Worm (Caenorhabditis elegans) whole organism, L4 larva: ENCODE data around the gene C17F4.2.
"Not testable (repeated sequence)": the region's sequence is repeated elsewhere in the genome, so short reads cannot be mapped to it uniquely, and the experiment has no call there.

Source experiments
- D1046.2 ChIP-seq: fragments of 200-800 bp; sonication (Bioruptor generic); IDR thresholded peaks from 2 replicates; pipeline ENCODE4 v1.3.6; 2022; ENCODE audit warnings: missing genetic modification characterization, missing compliant biosample characterization
- F10B5.3 ChIP-seq: sonication (generic microtip); optimal IDR thresholded peaks from 2 replicates; lab custom pipeline; 2016; ENCODE audit warnings: mild to moderate bottlenecking, missing genetic modification characterization, missing compliant biosample characterization
- F37D6.2 ChIP-seq: sonication (generic microtip); optimal IDR thresholded peaks from 2 replicates; lab custom pipeline; 2016; ENCODE audit warnings: mild to moderate bottlenecking, missing genetic modification characterization, missing compliant biosample characterization
- T20F7.1 ChIP-seq: fragments of 200-800 bp; sonication (Bioruptor generic); optimal IDR thresholded peaks from 2 replicates; lab custom pipeline; 2018; ENCODE audit warnings: mild to moderate bottlenecking, missing genetic modification characterization, missing compliant biosample characterization
- T26A8.4 ChIP-seq: fragments of 200-800 bp; sonication (Bioruptor generic); IDR thresholded peaks from 2 replicates; pipeline ENCODE4 v1.3.6; 2022; ENCODE audit warnings: missing genetic modification characterization, missing compliant biosample characterization
- Y105C5A.15 ChIP-seq: fragments of 200-800 bp; sonication (Bioruptor generic); IDR thresholded peaks from 2 replicates; pipeline ENCODE4 v1.3.6; 2022; ENCODE audit warnings: missing genetic modification characterization, missing compliant biosample characterization
- aha-1 ChIP-seq: fragments of 150-350 bp; peaks from one replicate; lab custom pipeline; 2014; ENCODE audit warnings: missing biosample characterization, missing genetic modification characterization
- ceh-28 ChIP-seq: fragments of 150-350 bp; optimal IDR thresholded peaks from 2 replicates; lab custom pipeline; 2014; ENCODE audit warnings: missing biosample characterization, missing genetic modification reagents, missing genetic modification characterization
- daf-16 ChIP-seq, 3 experiments: sonication (generic microtip); optimal IDR thresholded peaks; 2 replicates each; lab custom pipeline; 2016 to 2017; ENCODE audit warnings: missing genetic modification characterization in 3 of 3, missing genetic modification reagents in 3 of 3, mild to moderate bottlenecking in 2 of 3, missing compliant biosample characterization in 2 of 3, missing biosample characterization in 1 of 3, moderate library complexity in 1 of 3
- dmd-6 ChIP-seq: fragments of 200-800 bp; sonication (Bioruptor generic); IDR thresholded peaks from 2 replicates; pipeline ENCODE4 v1.3.6; 2022; ENCODE audit warnings: missing genetic modification reagents, missing genetic modification characterization, missing compliant biosample characterization
- dmd-8 ChIP-seq: fragments of 200-800 bp; sonication (Bioruptor generic); IDR thresholded peaks from 2 replicates; pipeline ENCODE4 v1.3.6; 2022; ENCODE audit warnings: missing genetic modification characterization, missing compliant biosample characterization
- dve-1 ChIP-seq: sonication (generic microtip); optimal IDR thresholded peaks from 2 replicates; lab custom pipeline; 2017; ENCODE audit warnings: antibody characterized with exemption, mild to moderate bottlenecking, missing genetic modification characterization, missing compliant biosample characterization; ENCODE audit not compliant: insufficient read depth
- egl-43 ChIP-seq: fragments of 200-800 bp; sonication (Bioruptor generic); IDR thresholded peaks from 2 replicates; pipeline ENCODE4 v1.3.6; 2022; ENCODE audit warnings: missing genetic modification reagents, missing genetic modification characterization, missing compliant biosample characterization
- fkh-10 ChIP-seq: fragments of 150-350 bp; optimal IDR thresholded peaks from 2 replicates; lab custom pipeline; 2014; ENCODE audit warnings: missing biosample characterization, missing genetic modification reagents, missing genetic modification characterization
- fos-1 ChIP-seq: fragments of 150-350 bp; optimal IDR thresholded peaks from 2 replicates; lab custom pipeline; 2014; ENCODE audit warnings: missing biosample characterization, missing genetic modification characterization
- hif-1 ChIP-seq, 2 experiments: sonication (generic microtip); optimal IDR thresholded peaks; 2 replicates each; lab custom pipeline; 2016 to 2017; ENCODE audit warnings: missing compliant biosample characterization in 2 of 2, missing genetic modification characterization in 2 of 2, missing genetic modification reagents in 2 of 2, missing genotype in 2 of 2, mild to moderate bottlenecking in 1 of 2
- lin-29 ChIP-seq: fragments of 200-800 bp; sonication (Bioruptor generic); IDR thresholded peaks from 2 replicates; pipeline ENCODE4 v1.3.6; 2022; ENCODE audit warnings: missing genetic modification reagents, missing genetic modification characterization, missing compliant biosample characterization
- lin-39 ChIP-seq: fragments of 150-350 bp; optimal IDR thresholded peaks from 2 replicates; lab custom pipeline; 2014; ENCODE audit warnings: missing biosample characterization, missing genetic modification reagents, missing genetic modification characterization
- lir-3 ChIP-seq: sonication (generic microtip); optimal IDR thresholded peaks from 2 replicates; lab custom pipeline; 2016; ENCODE audit warnings: mild to moderate bottlenecking, missing genetic modification characterization, missing compliant biosample characterization
- mdt-29 ChIP-seq: fragments of 200-800 bp; sonication (Bioruptor generic); IDR thresholded peaks from 2 replicates; pipeline ENCODE4 v1.3.6; 2022; ENCODE audit warnings: missing genetic modification reagents, missing genetic modification characterization, missing compliant biosample characterization
- mxl-2 ChIP-seq: fragments of 200-800 bp; sonication (Bioruptor generic); conservative IDR thresholded peaks from 2 replicates; pipeline ENCODE4 v1.3.6; 2022; ENCODE audit warnings: missing genetic modification reagents, missing genetic modification characterization, missing compliant biosample characterization
- nhr-102 ChIP-seq: sonication (generic microtip); optimal IDR thresholded peaks from 2 replicates; lab custom pipeline; 2016; ENCODE audit warnings: mild to moderate bottlenecking, missing genetic modification characterization, moderate library complexity, missing compliant biosample characterization
- nhr-42 ChIP-seq: fragments of 200-800 bp; sonication (Bioruptor generic); IDR thresholded peaks from 2 replicates; pipeline ENCODE4 v1.3.6; 2022; ENCODE audit warnings: missing genetic modification characterization, missing compliant biosample characterization
- nhr-48 ChIP-seq: sonication (generic microtip); optimal IDR thresholded peaks from 2 replicates; lab custom pipeline; 2016; ENCODE audit warnings: mild to moderate bottlenecking, missing genetic modification characterization, missing compliant biosample characterization
- pqm-1 ChIP-seq: sonication (generic microtip); optimal IDR thresholded peaks from 2 replicates; lab custom pipeline; 2017; ENCODE audit warnings: missing biosample characterization, missing genetic modification characterization
- rbr-2 ChIP-seq: sonication (generic microtip); optimal IDR thresholded peaks from 2 replicates; lab custom pipeline; 2016; ENCODE audit warnings: missing genotype, missing genetic modification characterization, missing compliant biosample characterization
- saeg-2 ChIP-seq: fragments of 200-800 bp; sonication (Bioruptor generic); IDR thresholded peaks from 2 replicates; pipeline ENCODE4 v1.3.6; 2022; ENCODE audit warnings: missing genetic modification reagents, missing genetic modification characterization, missing compliant biosample characterization
- set-16 ChIP-seq: fragments of 200-800 bp; sonication (Bioruptor generic); IDR thresholded peaks from 2 replicates; pipeline ENCODE4 v1.3.6; 2022; ENCODE audit warnings: missing genetic modification reagents, missing genetic modification characterization, missing compliant biosample characterization
- unc-62 ChIP-seq, 3 experiments: fragments of 150-350 bp in 1 of 3; sonication (generic microtip); optimal IDR thresholded peaks in 2 of 3; peaks in 1 of 3; 1 replicate in 1 of 3; 2 replicates in 2 of 3; lab custom pipeline; 2014 to 2017; ENCODE audit warnings: missing biosample characterization in 3 of 3, missing genetic modification characterization in 3 of 3, missing genetic modification reagents in 3 of 3, missing genotype in 1 of 3
- zfp-2 ChIP-seq: sonication (generic microtip); optimal IDR thresholded peaks from 2 replicates; lab custom pipeline; 2016; ENCODE audit warnings: mild to moderate bottlenecking, missing genetic modification characterization, missing compliant biosample characterization
- zfp-3 ChIP-seq: fragments of 200-800 bp; sonication (Bioruptor generic); conservative IDR thresholded peaks from 2 replicates; pipeline ENCODE4 v1.3.6; 2022; ENCODE audit warnings: missing genetic modification reagents, missing genetic modification characterization, missing compliant biosample characterization
- zip-2 ChIP-seq: fragments of 150-350 bp; optimal IDR thresholded peaks from 2 replicates; lab custom pipeline; 2014; ENCODE audit warnings: missing biosample characterization, missing genetic modification characterization

C17F4.2 gene

DNA sequence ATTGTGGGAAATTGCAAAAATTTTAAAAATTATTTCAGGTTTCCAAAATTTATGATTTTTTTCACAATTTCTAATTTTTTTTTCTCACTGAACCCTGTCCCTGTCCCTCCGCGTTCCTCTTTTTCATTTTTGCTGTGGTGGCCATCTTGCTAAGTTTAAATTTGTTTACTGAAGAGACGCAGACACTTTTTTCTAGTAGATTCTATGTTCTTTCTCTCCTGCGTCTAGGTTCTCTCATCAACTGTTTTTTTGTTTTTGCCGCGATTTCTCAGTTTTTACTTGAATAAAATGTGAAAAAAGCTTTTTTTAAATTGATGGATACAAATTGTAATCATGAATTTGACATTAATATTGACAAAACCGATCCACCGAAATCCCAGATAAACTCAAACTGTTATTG lies 39.2 kb upstream of the C17F4.2 start, which contains the start of gene ZC239.6 (continued):
- TF ChIP-seq mdt-29 (GFP tag; lab: Robert Waterston, UW) (no peak), rbr-2 (tag; lab: Kevin White, UChicago) (peak; percentile 32), T26A8.4 (no peak), daf-16 (GFP tag; optimal IDR thresholded peaks at IDR 0.05; lab: Kevin White, UChicago) (peak in 1 of 2 experiments; percentile 68), daf-16 (tag; optimal IDR thresholded peaks at IDR 0.05; lab: Kevin White, UChicago) (no peak), zip-2 (no peak), F37D6.2 (tag; lab: Kevin White, UChicago) (no peak)

DNA sequence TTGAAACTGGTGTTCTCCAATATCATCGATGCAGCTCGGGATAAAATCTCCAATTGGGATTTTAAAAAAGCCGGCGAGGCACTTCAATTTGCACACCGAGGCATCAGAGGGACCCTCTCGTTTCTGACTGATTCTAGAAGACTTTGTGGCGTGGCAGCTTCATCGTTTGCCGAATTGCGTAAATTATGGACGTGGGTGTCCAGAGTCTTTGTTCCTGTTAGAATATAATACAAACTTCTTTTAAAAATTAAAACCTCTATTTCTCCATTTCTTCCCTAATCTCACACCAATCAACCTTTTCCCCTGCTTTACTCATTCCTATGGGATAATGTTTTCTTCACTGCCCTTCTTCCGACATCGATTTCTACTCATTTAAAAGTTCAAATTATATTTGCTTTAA lies 38.1 kb upstream of the C17F4.2 start, which contains the start of gene ZC239.5:
TSS of gene ZC239.5 (plus strand) at position 301 of the 400 bp plus-strand sequence.
- TF ChIP-seq lir-3 (tag; lab: Kevin White, UChicago) (no peak), fkh-10 (GFP tag; lab: Kevin White, UChicago) (no peak), unc-62 (GFP tag; optimal IDR thresholded peaks at IDR 0.05 in 1 of 2; lab: Kevin White, UChicago) (peak in 1 of 2 experiments; percentile 56), unc-62 (tag; optimal IDR thresholded peaks at IDR 0.05; lab: Kevin White, UChicago) (no peak), mdt-29 (GFP tag; lab: Robert Waterston, UW) (no peak), D1046.2 (0 out of 2 replicates have a peak, but pooled peaks have one; percentile 12)
- TF ChIP-seq, all 104 proteins: peak for 2

DNA sequence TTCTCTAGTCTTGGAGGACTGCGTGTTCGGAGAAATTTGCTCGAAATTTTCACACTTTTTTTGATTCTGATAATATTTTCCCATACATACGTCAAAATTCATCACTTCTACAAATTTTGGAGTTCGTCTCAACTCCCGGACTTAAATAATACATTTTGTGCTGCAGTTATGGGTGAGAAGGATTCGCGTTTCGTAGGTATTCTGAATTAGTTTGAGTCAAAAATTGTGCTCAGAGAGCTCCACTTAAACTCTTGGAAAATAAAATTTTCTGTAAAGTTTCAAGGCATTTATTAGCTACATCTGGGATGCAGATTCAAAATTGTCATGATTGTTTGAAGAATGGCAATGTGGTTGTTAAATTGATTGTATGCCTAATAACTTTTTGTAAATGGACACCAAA lies 34.6 kb upstream of the C17F4.2 start, which contains the start of gene ZC239.4:
TSS of gene ZC239.4 (plus strand) at position 301 of the 400 bp plus-strand sequence.
- TF ChIP-seq lin-29 (no peak), nhr-102 (tag; lab: Kevin White, UChicago) (no peak), dmd-8 (GFP tag; lab: Robert Waterston, UW) (no peak)

DNA sequence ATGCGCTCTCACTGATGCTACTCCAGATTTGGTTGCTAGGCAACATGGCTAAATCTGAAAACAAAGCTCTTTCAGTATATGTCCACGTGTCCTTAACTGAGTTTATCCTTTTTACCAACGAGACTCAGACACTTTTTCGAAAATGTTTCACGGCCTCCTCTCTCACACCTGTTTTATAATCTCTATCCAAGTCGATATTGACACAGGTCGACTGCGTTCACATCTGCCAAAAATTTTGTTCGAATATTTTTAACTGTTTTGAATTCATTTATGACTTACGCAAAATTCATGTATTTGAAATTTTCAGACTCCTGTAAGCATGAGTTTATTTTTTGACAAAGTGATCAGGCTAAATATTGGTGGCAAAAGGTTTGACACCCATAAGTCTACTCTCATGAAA lies 32.7 kb upstream of the C17F4.2 start, which contains the start of gene ZC239.3:
TSS of gene ZC239.3 (plus strand) at position 301 of the 400 bp plus-strand sequence.
- TF ChIP-seq nhr-48 (tag; lab: Kevin White, UChicago); nhr-42 (GFP tag; lab: Robert Waterston, UW); F10B5.3 (tag; lab: Kevin White, UChicago): not testable (repeated sequence)

DNA sequence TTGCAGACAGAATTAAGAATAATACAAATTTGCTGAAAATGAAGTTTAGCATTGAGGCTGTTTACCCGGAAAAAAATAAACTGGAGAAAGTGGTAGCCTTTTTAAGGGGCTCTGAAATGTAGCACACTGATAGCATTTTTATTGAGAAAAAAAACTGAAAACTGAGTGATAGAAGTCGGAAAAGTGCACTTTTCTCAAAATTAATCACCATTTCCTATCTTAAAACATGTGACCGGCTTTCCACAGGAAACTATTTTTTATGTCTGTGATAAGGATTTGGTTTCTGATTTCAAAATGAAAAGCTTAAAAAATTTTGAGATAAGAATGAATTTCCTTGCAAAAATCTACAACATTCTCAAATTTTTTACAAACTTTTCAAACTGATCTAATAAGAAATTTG lies 27.7 kb upstream of the C17F4.2 start, which contains the start of gene ZC239.22:
TSS of gene ZC239.22 (minus strand) at position 101 of the 400 bp plus-strand sequence.
- TF ChIP-seq fos-1 (tag; lab: Kevin White, UChicago), result no peak
- TF ChIP-seq aha-1, result peak; percentile 21

DNA sequence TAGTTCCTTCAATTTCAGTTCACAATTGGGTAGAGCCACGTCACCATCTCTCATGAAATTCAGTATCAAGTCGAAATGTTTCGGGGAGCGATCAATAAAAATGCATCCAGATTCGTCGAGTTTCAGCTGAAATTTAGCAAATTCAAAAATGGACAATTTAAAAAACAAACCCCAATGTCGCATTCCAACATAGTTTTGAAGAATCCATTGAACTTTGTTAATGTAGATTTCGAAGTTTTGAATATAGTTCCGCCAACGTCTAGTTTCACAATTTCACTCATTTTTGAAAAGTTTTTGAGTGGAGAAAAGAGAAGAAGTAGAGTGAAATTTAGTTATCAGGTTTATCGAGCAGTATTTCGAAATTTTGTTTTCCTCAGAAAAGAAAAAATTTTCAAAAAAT lies 26.7 kb upstream of the C17F4.2 start, which contains the start of gene ZC239.14:
TSS of gene ZC239.14 (minus strand) at position 305 of the 400 bp plus-strand sequence.
- TF ChIP-seq aha-1, result peak; percentile 91
- no peak for TF ChIP-seq set-16 (GFP tag; lab: Robert Waterston, UW)

DNA sequence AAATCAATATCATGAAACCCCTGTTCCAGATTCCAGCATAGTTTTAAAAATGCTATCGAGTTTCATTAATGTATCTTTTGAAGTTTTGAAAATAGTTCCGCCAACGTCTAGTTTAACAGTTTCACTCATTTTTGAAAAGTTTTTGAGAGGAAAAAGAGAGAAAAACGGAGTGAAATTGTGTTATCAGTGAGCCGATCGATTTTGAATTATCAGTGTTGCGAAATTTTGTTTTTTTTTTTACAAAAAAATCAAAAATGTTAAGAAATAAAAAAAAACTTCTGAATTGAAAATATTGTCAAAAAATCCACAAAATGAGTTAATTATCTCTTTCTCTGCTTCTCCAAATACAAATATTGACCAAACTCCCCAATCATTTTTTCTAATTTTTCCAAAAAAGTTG lies 25.8 kb upstream of the C17F4.2 start, which contains the start of gene ZC239.13:
TSS of gene ZC239.13 (minus strand) at position 154 of the 400 bp plus-strand sequence.
- TF ChIP-seq Y105C5A.15 (GFP tag; lab: Robert Waterston, UW) (no peak), pqm-1 (tag; lab: Kevin White, UChicago) (peak; percentile 26)

DNA sequence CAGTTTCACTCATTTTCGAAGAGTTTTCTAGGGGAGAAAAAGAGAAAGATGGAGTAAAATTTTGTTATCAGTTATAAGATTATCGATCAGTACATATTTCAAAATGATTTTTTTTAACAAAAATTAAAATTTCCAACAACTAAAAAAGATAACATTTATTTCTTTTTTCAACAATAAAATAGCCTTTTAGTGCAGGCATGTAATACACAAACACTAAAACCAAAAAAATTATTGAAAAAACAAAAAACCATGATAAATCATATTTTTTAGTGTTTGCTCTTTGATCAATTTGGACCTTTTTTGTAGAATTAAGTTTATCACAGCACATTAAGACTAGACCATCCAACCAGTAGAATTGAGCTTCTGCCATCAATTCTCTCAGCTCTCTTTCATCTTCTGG lies 23.8 kb upstream of the C17F4.2 start, which contains the start of gene ZC239.15:
TSS of gene ZC239.15 (minus strand) at position 101 of the 400 bp plus-strand sequence.
- no peak for TF ChIP-seq zfp-2 (tag; lab: Kevin White, UChicago)
- TF ChIP-seq aha-1, result peak; percentile 16
- no peak for TF ChIP-seq daf-16 (GFP tag; optimal IDR thresholded peaks at IDR 0.05; lab: Kevin White, UChicago)
- peak; percentile 2 for TF ChIP-seq daf-16 (tag; optimal IDR thresholded peaks at IDR 0.05; lab: Kevin White, UChicago)

DNA sequence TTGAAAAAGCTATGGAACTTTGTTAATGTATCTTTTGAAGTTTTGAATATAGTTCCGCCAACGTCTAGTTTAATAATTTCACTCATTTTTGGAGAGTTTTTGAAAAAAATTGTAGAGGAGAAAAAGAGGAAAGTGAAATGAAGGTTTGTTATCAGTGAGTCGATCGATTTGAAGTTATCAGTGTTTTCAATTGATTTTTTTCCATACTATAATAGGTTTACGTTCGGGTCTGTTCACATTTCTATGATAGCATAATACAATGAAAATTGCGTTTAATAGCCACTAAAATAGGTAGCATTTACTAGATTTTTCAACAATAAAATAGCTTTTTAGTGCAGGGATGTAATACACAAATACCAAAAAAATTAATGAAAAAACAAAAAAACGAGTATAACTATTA lies 23.3 kb upstream of the C17F4.2 start, which contains the start of gene ZC239.16:
TSS of gene ZC239.16 (minus strand) at position 120 of the 400 bp plus-strand sequence.
- TF ChIP-seq zfp-3 (no peak), zip-2 (no peak), T20F7.1 (no peak), hif-1 (tag; optimal IDR thresholded peaks at IDR 0.05; lab: Kevin White, UChicago) (no peak), egl-43 (GFP tag; lab: Robert Waterston, UW) (no peak), ceh-28 (no peak), lin-39 (tag; lab: Kevin White, UChicago) (no peak), dve-1 (tag; lab: Kevin White, UChicago) (peak; percentile 23), saeg-2 (GFP tag; lab: Robert Waterston, UW) (no peak), dmd-6 (GFP tag; lab: Robert Waterston, UW) (0 out of 2 replicates have a peak, but pooled peaks have one; percentile 8), nhr-42 (GFP tag; lab: Robert Waterston, UW) (no peak), daf-16 (GFP tag; optimal IDR thresholded peaks at IDR 0.05; lab: Kevin White, UChicago) (no peak), daf-16 (tag; optimal IDR thresholded peaks at IDR 0.05; lab: Kevin White, UChicago) (peak; percentile 61), mxl-2 (no peak)
